Worm (Caenorhabditis elegans): Measurements from ENCODE around the gene srg-47.

DNA sequence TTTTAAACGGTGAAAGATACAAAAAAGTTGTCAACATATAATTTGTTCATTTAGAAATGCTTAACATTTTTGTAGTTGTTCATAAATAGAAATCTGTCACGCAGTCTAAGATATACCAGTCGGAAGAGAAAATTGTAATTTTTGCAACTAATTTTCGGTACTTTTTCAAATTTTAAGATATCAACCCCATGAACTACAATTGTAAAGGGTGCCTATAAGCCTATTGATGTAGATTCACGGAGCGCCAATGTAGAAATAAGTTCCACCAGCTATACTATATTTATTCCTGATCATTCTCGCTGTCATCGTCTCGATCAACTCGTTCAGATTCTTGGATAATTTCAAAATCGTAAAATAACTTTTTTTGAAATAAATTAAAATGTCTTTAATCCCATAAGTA is 38.9 kb upstream of the srg-47 start:
- TF ChIP-seq unc-55 (GFP tag; optimal IDR thresholded peaks at IDR 0.05): no peak
- TF ChIP-seq nhr-237 (tag; optimal IDR thresholded peaks at IDR 0.05): no peak
- TF ChIP-seq nhr-77 (tag; optimal IDR thresholded peaks at IDR 0.05): no peak
